Fruit fly (Drosophila melanogaster) ovary, adult (tissue): ENCODE results near the gene CG7386.

Source experiments
- CG17801 ChIP-seq: fragments of 200-800 bp; optimal IDR thresholded peaks from 2 replicates; lab custom pipeline; 2019; ENCODE audit warnings: missing biosample characterization, mild to moderate bottlenecking, missing genetic modification characterization, moderate library complexity; ENCODE audit not compliant: partially characterized antibody

Gene CG7386

dm6 chr3L:6217806-6218205 lies 28.3 kb downstream of the CG7386 start, which contains the start of gene LanA:
Gene LanA (minus strand): TSS chr3L:6218022.
- no peak for TF ChIP-seq CG17801

dm6 chr3L:6218517-6219155 lies 29.1 kb downstream of the CG7386 start:
- no peak for TF ChIP-seq CG17801

dm6 chr3L:6220187-6220586 lies 30.6 kb downstream of the CG7386 start, which contains the start of gene CG33946:
Gene CG33946 (plus strand): TSS chr3L:6220578.
- TF ChIP-seq CG17801: peak; percentile 58

- no peak for TF ChIP-seq CG17801
Observed at dm6 chr3L:6232261-6232660, 42.7 kb downstream of the CG7386 start, which contains the start of gene CG13299. Gene CG13299 (minus strand): TSS chr3L:6232361.

dm6 chr3L:6233281-6233680 lies 43.7 kb downstream of the CG7386 start, which contains the start of gene BG642312:
Gene BG642312 (minus strand): TSS chr3L:6233381.
- TF ChIP-seq CG17801: no peak

- TF ChIP-seq CG17801: no peak
Observed at dm6 chr3L:6234035-6234434, 44.5 kb downstream of the CG7386 start, which contains the start of gene CG42714. Gene CG42714 (minus strand): TSS chr3L:6234056.

dm6 chr3L:6239968-6240367 lies 50.4 kb downstream of the CG7386 start, which contains the start of gene CG10226:
Gene CG10226 (minus strand): TSS chr3L:6240068.
- TF ChIP-seq CG17801: no peak
